Fruit fly (Drosophila melanogaster) whole organism, embryonic: Measurements from ENCODE around the gene CG14866.

Experiments
- Aef1 ChIP-seq: fragments of 200-800 bp; sonication (Bioruptor generic); IDR thresholded peaks from 3 replicates; pipeline ENCODE4 v1.3.6; 2022; ENCODE audit warnings: missing biosample characterization, missing genetic modification characterization
- B-H2 ChIP-seq: fragments of 200-800 bp; sonication (Bioruptor generic); optimal IDR thresholded peaks from 2 replicates; lab custom pipeline; 2018; ENCODE audit warnings: missing biosample characterization, mild to moderate bottlenecking, missing genetic modification characterization
- CG10274 ChIP-seq: fragments of 200-800 bp; sonication (Bioruptor generic); optimal IDR thresholded peaks from 3 replicates; lab custom pipeline; 2017; ENCODE audit warnings: missing biosample characterization, mild to moderate bottlenecking, missing genetic modification characterization
- CG10565 ChIP-seq: fragments of 200-800 bp; sonication (Bioruptor generic); optimal IDR thresholded peaks from 3 replicates; lab custom pipeline; 2016; ENCODE audit warnings: missing biosample characterization, mild to moderate bottlenecking, missing genetic modification characterization
- CG10979 ChIP-seq: fragments of 200-800 bp; sonication (Bioruptor generic); optimal IDR thresholded peaks from 2 replicates; lab custom pipeline; 2018; ENCODE audit warnings: missing biosample characterization, mild to moderate bottlenecking, missing genetic modification characterization, moderate library complexity
- CG11398 ChIP-seq: fragments of 200-800 bp; sonication (Bioruptor generic); optimal IDR thresholded peaks from 2 replicates; lab custom pipeline; 2016; ENCODE audit warnings: missing biosample characterization, missing genetic modification characterization
- CG11723 ChIP-seq: fragments of 200-800 bp; sonication (Bioruptor generic); optimal IDR thresholded peaks from 2 replicates; lab custom pipeline; 2017; ENCODE audit warnings: missing biosample characterization, mild to moderate bottlenecking, missing genetic modification characterization
- CG12744 ChIP-seq: fragments of 200-800 bp; sonication (Bioruptor generic); optimal IDR thresholded peaks from 2 replicates; lab custom pipeline; 2016; ENCODE audit warnings: missing biosample characterization, missing genetic modification characterization
- CG1602 ChIP-seq: fragments of 200-800 bp; sonication (Bioruptor generic); optimal IDR thresholded peaks from 3 replicates; lab custom pipeline; 2016; ENCODE audit warnings: missing biosample characterization, missing genetic modification characterization
- CG17385 ChIP-seq: fragments of 200-800 bp; sonication (Bioruptor generic); optimal IDR thresholded peaks from 3 replicates; lab custom pipeline; 2018; ENCODE audit warnings: missing biosample characterization, mild to moderate bottlenecking, missing genetic modification characterization
- CG17612 ChIP-seq: fragments of 200-800 bp; sonication (Bioruptor generic); IDR thresholded peaks from 2 replicates; pipeline ENCODE4 v1.3.6; 2022; ENCODE audit warnings: missing biosample characterization, missing genetic modification characterization
- CG31365 ChIP-seq: fragments of 200-800 bp; sonication (Bioruptor generic); optimal IDR thresholded peaks from 2 replicates; lab custom pipeline; 2018; ENCODE audit warnings: missing biosample characterization, mild to moderate bottlenecking, missing genetic modification characterization
- CG31388 ChIP-seq: fragments of 200-800 bp; sonication (Bioruptor generic); optimal IDR thresholded peaks from 2 replicates; lab custom pipeline; 2016; ENCODE audit warnings: missing biosample characterization, missing genetic modification characterization
- CG31441 ChIP-seq: fragments of 200-800 bp; sonication (Bioruptor generic); IDR thresholded peaks from 2 replicates; pipeline ENCODE4 v1.3.6; 2022; ENCODE audit warnings: missing biosample characterization, missing genetic modification characterization
- CG34376 ChIP-seq: fragments of 200-800 bp; sonication (Bioruptor generic); optimal IDR thresholded peaks from 2 replicates; lab custom pipeline; 2018; ENCODE audit warnings: missing biosample characterization, mild to moderate bottlenecking, missing genetic modification characterization
- CG4854 ChIP-seq: fragments of 200-800 bp; sonication (Bioruptor generic); optimal IDR thresholded peaks from 2 replicates; lab custom pipeline; 2016; ENCODE audit warnings: missing biosample characterization, missing genetic modification characterization, inconsistent platforms
- CG7963 ChIP-seq: fragments of 200-800 bp; sonication (Bioruptor generic); IDR thresholded peaks from 3 replicates; pipeline ENCODE4 v1.3.6; 2022; ENCODE audit warnings: missing biosample characterization, missing genetic modification characterization; ENCODE audit not compliant: partially characterized antibody
- CG9215 ChIP-seq: fragments of 200-800 bp; sonication (Bioruptor generic); IDR thresholded peaks from 2 replicates; pipeline ENCODE4 v1.3.6; 2022; ENCODE audit warnings: missing biosample characterization, missing genetic modification characterization
- D ChIP-seq, 2 experiments: fragments of 200-800 bp in 1 of 2; fragments of >200 bp in 1 of 2; sonication (Bioruptor generic) in 1 of 2; optimal IDR thresholded peaks; 2 replicates in 1 of 2; 3 replicates in 1 of 2; lab custom pipeline; 2017; ENCODE audit warnings: mild to moderate bottlenecking in 1 of 2, missing biosample characterization in 1 of 2, missing genetic modification characterization in 1 of 2, missing genetic modification reagents in 1 of 2
- Dip3 ChIP-seq: fragments of 200-800 bp; sonication (Bioruptor generic); optimal IDR thresholded peaks from 3 replicates; lab custom pipeline; 2016; ENCODE audit warnings: missing biosample characterization, missing genetic modification characterization
- Doc2 ChIP-seq: fragments of 200-800 bp; sonication (Bioruptor generic); IDR thresholded peaks from 2 replicates; pipeline ENCODE4 v1.3.6; 2022; ENCODE audit warnings: missing biosample characterization, missing genetic modification characterization
- Fer1 ChIP-seq: fragments of 200-800 bp; sonication (Bioruptor generic); optimal IDR thresholded peaks from 2 replicates; lab custom pipeline; 2017; ENCODE audit warnings: missing biosample characterization, mild to moderate bottlenecking, missing genetic modification characterization
- GATAe ChIP-seq: fragments of 200-800 bp; sonication (Bioruptor generic); conservative IDR thresholded peaks from 2 replicates; pipeline ENCODE4 v1.3.6; 2022; ENCODE audit warnings: missing biosample characterization, missing genetic modification characterization
- Gsc ChIP-seq: fragments of 200-800 bp; sonication (Bioruptor generic); IDR thresholded peaks from 2 replicates; pipeline ENCODE4 v1.3.6; 2022; ENCODE audit warnings: missing biosample characterization, missing genetic modification characterization
- Hr51 ChIP-seq, 2 experiments: fragments of 200-800 bp; sonication (Bioruptor generic); optimal IDR thresholded peaks; 2 replicates in 1 of 2; 3 replicates in 1 of 2; lab custom pipeline; 2016 to 2018; ENCODE audit warnings: missing biosample characterization in 2 of 2, missing genetic modification characterization in 2 of 2, mild to moderate bottlenecking in 1 of 2, moderate library complexity in 1 of 2
- Max ChIP-seq: fragments of 200-800 bp; sonication (Bioruptor generic); optimal IDR thresholded peaks from 2 replicates; lab custom pipeline; 2016; ENCODE audit warnings: missing biosample characterization, mild to moderate bottlenecking, missing genetic modification characterization
- Med ChIP-seq: fragments of 200-800 bp; sonication (Bioruptor generic); peaks from one replicate; lab custom pipeline; 2016; ENCODE audit warnings: missing biosample characterization, missing genetic modification characterization, mild to moderate bottlenecking, inconsistent platforms, moderate library complexity
- Neu2 ChIP-seq: fragments of 200-800 bp; sonication (Bioruptor generic); optimal IDR thresholded peaks from 3 replicates; lab custom pipeline; 2016; ENCODE audit warnings: missing biosample characterization, missing genetic modification characterization, borderline replicate concordance
- Nf-YA ChIP-seq: fragments of 200-800 bp; sonication (Bioruptor generic); IDR thresholded peaks from 2 replicates; pipeline ENCODE4 v1.3.6; 2022; ENCODE audit warnings: missing biosample characterization, missing genetic modification characterization
- Ptx1 ChIP-seq: fragments of 200-800 bp; sonication (Bioruptor generic); IDR thresholded peaks from 2 replicates; pipeline ENCODE4 v1.3.6; 2022; ENCODE audit warnings: missing biosample characterization, missing genetic modification characterization
- Sin3A ChIP-seq: fragments of >200 bp; optimal IDR thresholded peaks from 2 replicates; lab custom pipeline; 2018
- TFAM ChIP-seq: fragments of 200-800 bp; sonication (Bioruptor generic); optimal IDR thresholded peaks from 2 replicates; lab custom pipeline; 2017; ENCODE audit warnings: missing biosample characterization, missing genetic modification characterization, inconsistent platforms
- br ChIP-seq: fragments of >200 bp; optimal IDR thresholded peaks from 2 replicates; lab custom pipeline; 2017
- cas ChIP-seq: fragments of 200-800 bp; sonication (Bioruptor generic); IDR thresholded peaks from 2 replicates; pipeline ENCODE4 v1.3.6; 2022; ENCODE audit warnings: missing biosample characterization, missing genetic modification characterization
- chm ChIP-seq: fragments of 200-800 bp; sonication (Bioruptor generic); IDR thresholded peaks from 2 replicates; pipeline ENCODE4 v1.3.6; 2022; ENCODE audit warnings: missing biosample characterization, missing genetic modification characterization
- corto ChIP-seq: fragments of 200-800 bp; sonication (Bioruptor generic); optimal IDR thresholded peaks from 2 replicates; lab custom pipeline; 2016; ENCODE audit warnings: missing biosample characterization, mild to moderate bottlenecking, missing genetic modification characterization, moderate library complexity
- croc ChIP-seq: fragments of 200-800 bp; sonication (Bioruptor generic); conservative IDR thresholded peaks from 3 replicates; pipeline ENCODE4 v1.3.6; 2022; ENCODE audit warnings: missing biosample characterization, missing genetic modification characterization
- crp ChIP-seq, 2 experiments: fragments of 200-800 bp; sonication (Bioruptor generic); optimal IDR thresholded peaks; 2 replicates in 1 of 2; 3 replicates in 1 of 2; lab custom pipeline; 2017; ENCODE audit warnings: missing biosample characterization in 2 of 2, missing genetic modification characterization in 2 of 2, mild to moderate bottlenecking in 1 of 2, moderate library complexity in 1 of 2
- disco-r ChIP-seq: fragments of 200-800 bp; sonication (Bioruptor generic); optimal IDR thresholded peaks from 2 replicates; lab custom pipeline; 2016; ENCODE audit warnings: missing biosample characterization, missing genetic modification characterization
- inv ChIP-seq: fragments of 200-800 bp; sonication (Bioruptor generic); IDR thresholded peaks from 2 replicates; pipeline ENCODE4 v1.3.6; 2022; ENCODE audit warnings: missing biosample characterization, missing genetic modification characterization; ENCODE audit not compliant: partially characterized antibody
- lbe ChIP-seq: fragments of 200-800 bp; sonication (Bioruptor generic); optimal IDR thresholded peaks from 2 replicates; lab custom pipeline; 2016; ENCODE audit warnings: missing biosample characterization, mild to moderate bottlenecking, missing genetic modification characterization
- lov ChIP-seq, 2 experiments: fragments of 200-800 bp in 1 of 2; fragments of >200 bp in 1 of 2; sonication (Bioruptor generic) in 1 of 2; IDR thresholded peaks in 1 of 2; optimal IDR thresholded peaks in 1 of 2; 2 replicates in 1 of 2; 3 replicates in 1 of 2; pipeline versions ENCODE4 v1.3.6 to Lab custom; 2017 to 2022; ENCODE audit warnings: missing biosample characterization in 1 of 2, missing genetic modification characterization in 1 of 2
- pan ChIP-seq, 4 experiments: fragments of >200 bp in 3 of 4; fragments of 200-800 bp in 1 of 4; sonication (Bioruptor generic) in 1 of 4; optimal IDR thresholded peaks in 3 of 4; IDR thresholded peaks in 1 of 4; 2 replicates each; pipeline versions ENCODE4 v1.3.6 to Lab custom; 2017 to 2022; ENCODE audit warnings: missing biosample characterization in 2 of 4, missing genetic modification characterization in 2 of 4, mixed read lengths in 1 of 4
- prd ChIP-seq, 3 experiments: fragments of >200 bp in 2 of 3; fragments of 200-800 bp in 1 of 3; sonication (Bioruptor generic) in 1 of 3; optimal IDR thresholded peaks in 2 of 3; IDR thresholded peaks in 1 of 3; 2 replicates in 2 of 3; 3 replicates in 1 of 3; pipeline versions ENCODE4 v1.3.6 to Lab custom; 2017 to 2022; ENCODE audit warnings: missing biosample characterization in 1 of 3, missing genetic modification characterization in 1 of 3
- psq ChIP-seq: fragments of 200-800 bp; sonication (Bioruptor generic); optimal IDR thresholded peaks from 2 replicates; lab custom pipeline; 2017; ENCODE audit warnings: missing biosample characterization, missing genetic modification characterization
- repo ChIP-seq: fragments of 200-800 bp; sonication (Bioruptor generic); optimal IDR thresholded peaks from 2 replicates; lab custom pipeline; 2016; ENCODE audit warnings: missing biosample characterization, missing genetic modification characterization
- tgo ChIP-seq: fragments of 200-800 bp; sonication (Bioruptor generic); IDR thresholded peaks from 3 replicates; pipeline ENCODE4 v1.3.6; 2022; ENCODE audit warnings: missing biosample characterization, missing genetic modification characterization
- tx ChIP-seq: fragments of 200-800 bp; sonication (Bioruptor generic); optimal IDR thresholded peaks from 2 replicates; lab custom pipeline; 2016; ENCODE audit warnings: missing biosample characterization, missing genetic modification characterization
- unc-4 ChIP-seq: fragments of 200-800 bp; sonication (Bioruptor generic); IDR thresholded peaks from 2 replicates; pipeline ENCODE4 v1.3.6; 2022; ENCODE audit warnings: missing biosample characterization, missing genetic modification characterization; ENCODE audit not compliant: partially characterized antibody
- vfl ChIP-seq: fragments of 200-800 bp; sonication (Bioruptor generic); optimal IDR thresholded peaks from 2 replicates; lab custom pipeline; 2016; ENCODE audit warnings: missing biosample characterization, missing genetic modification characterization

CG14866 gene

DNA sequence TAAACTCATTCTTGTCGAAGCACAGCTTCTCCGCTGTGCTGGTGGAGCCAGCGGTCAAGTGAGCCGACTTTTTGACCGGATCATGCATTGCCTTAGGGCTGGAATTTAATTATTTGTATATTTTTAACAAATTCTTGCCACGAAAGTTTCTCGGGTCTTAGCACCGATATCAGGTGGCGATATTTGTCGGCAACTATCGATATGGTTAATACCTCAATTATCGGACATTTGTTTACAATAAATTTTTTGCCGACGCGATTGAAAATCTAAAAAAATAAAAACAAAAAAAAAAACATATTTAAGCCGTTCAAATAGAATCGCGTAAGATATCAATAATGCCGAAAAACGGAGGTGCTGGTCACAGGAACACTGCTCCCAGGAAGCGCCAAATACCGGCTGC is 45.2 kb downstream of the CG14866 start, which contains the start of the genes Cog2 and Trax (continued):
- TF ChIP-seq Fer1 (no peak), unc-4 (GFP tag; lab: Robert Waterston, UW) (peak; percentile 95), CG34376 (no peak), crp (GFP tag; optimal IDR thresholded peaks at IDR 0.05; lab: Kevin White, UChicago) (no peak), CG11723 (GFP tag; lab: Kevin White, UChicago) (no peak), Doc2 (GFP tag; lab: Robert Waterston, UW) (no peak), br (no peak), Hr51 (GFP tag; optimal IDR thresholded peaks at IDR 0.05; lab: Kevin White, UChicago) (no peak), pan (optimal IDR thresholded peaks at IDR 0.05; lab: Kevin White, UChicago) (no peak), pan (GFP tag; optimal IDR thresholded peaks at IDR 0.05 in 1 of 2, IDR thresholded peaks at IDR 0.05 in 1 of 2) (no peak), CG1602 (no peak), CG31388 (GFP tag; lab: Kevin White, UChicago) (no peak), CG31441 (GFP tag; lab: Robert Waterston, UW) (no peak), CG7963 (GFP tag; lab: Robert Waterston, UW) (peak; percentile 75), Neu2 (GFP tag; lab: Kevin White, UChicago) (no peak), CG10565 (GFP tag; lab: Kevin White, UChicago) (no peak), Gsc (GFP tag; lab: Robert Waterston, UW) (no peak), Dip3 (no peak), CG9215 (GFP tag; lab: Robert Waterston, UW) (no peak), TFAM (GFP tag; lab: Kevin White, UChicago) (no peak), repo (GFP tag; lab: Kevin White, UChicago) (no peak), Med (peak; percentile 73), CG11398 (GFP tag; lab: Kevin White, UChicago) (no peak), cas (GFP tag; lab: Robert Waterston, UW) (no peak), GATAe (no peak), vfl (GFP tag; lab: Kevin White, UChicago) (no peak), corto (GFP tag; lab: Kevin White, UChicago) (no peak), psq (no peak), CG4854 (GFP tag; lab: Kevin White, UChicago) (no peak), prd (optimal IDR thresholded peaks at IDR 0.05; lab: Kevin White, UChicago) (no peak), prd (GFP tag; IDR thresholded peaks at IDR 0.05; lab: Robert Waterston, UW) (no peak), lbe (GFP tag; lab: Kevin White, UChicago) (no peak), CG17385 (GFP tag; lab: Kevin White, UChicago) (no peak), inv (peak; percentile 69), B-H2 (no peak), CG10274 (no peak), croc (GFP tag; lab: Robert Waterston, UW) (no peak), D (optimal IDR thresholded peaks at IDR 0.05; lab: Kevin White, UChicago) (no peak), D (GFP tag; optimal IDR thresholded peaks at IDR 0.05; lab: Kevin White, UChicago) (no peak), Nf-YA (GFP tag; lab: Robert Waterston, UW) (no peak), tx (GFP tag; lab: Kevin White, UChicago) (no peak), disco-r (GFP tag; lab: Kevin White, UChicago) (no peak), Ptx1 (no peak), CG10979 (tag; lab: Kevin White, UChicago) (no peak), Max (no peak), CG31365 (tag; lab: Kevin White, UChicago) (no peak), Aef1 (GFP tag; lab: Robert Waterston, UW) (no peak), tgo (GFP tag; lab: Robert Waterston, UW) (no peak), lov (optimal IDR thresholded peaks at IDR 0.05; lab: Kevin White, UChicago) (no peak), lov (GFP tag; IDR thresholded peaks at IDR 0.05; lab: Robert Waterston, UW) (no peak), Sin3A (lab: Kevin White, UChicago) (peak; percentile 41), CG17612 (GFP tag; lab: Robert Waterston, UW) (no peak), CG12744 (GFP tag; lab: Kevin White, UChicago) (no peak), chm (GFP tag; lab: Robert Waterston, UW) (no peak)
